Fruit fly (Drosophila melanogaster): ENCODE results near the gene CG12974.

DNA sequence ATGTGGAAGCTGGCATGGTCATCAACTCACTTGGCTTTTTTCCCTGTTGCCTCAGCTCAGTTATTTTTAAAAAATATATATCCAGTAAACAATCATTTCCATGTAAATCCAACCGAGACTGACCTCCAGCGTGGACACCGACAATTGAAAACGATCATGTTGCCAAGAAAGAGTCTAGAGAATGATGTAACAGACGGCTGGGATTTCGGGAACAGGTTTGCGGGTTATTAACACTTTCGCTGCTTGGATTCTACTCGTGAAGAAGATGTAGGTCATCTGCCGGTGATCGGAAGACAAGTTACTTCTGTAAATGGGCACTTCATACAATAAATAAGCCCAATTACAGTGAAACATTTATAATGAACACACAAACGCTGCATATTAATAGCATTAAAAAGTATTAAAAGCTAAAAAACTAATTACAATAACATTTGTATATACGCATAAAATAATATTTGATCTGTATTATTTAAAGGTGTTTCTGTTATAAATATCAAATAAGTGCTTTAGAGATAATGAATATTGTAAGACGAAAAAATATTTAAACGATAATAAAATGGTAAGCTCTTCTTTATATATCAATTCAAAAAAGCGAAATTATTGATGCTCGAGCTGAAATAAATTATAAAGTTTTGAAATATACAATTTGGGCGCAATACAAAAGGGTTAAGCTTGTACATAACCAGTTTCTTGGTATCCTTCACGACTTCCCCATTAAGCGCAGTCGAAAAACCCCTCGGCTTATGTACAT, 16.1 kb upstream of the CG12974 start:
- no peak for TF ChIP-seq dac (GFP tag; optimal IDR thresholded peaks at IDR 0.05)
- no peak for TF ChIP-seq CG6163 (GFP tag; IDR thresholded peaks at IDR 0.05)
- TF ChIP-seq Gug (GFP tag; IDR thresholded peaks at IDR 0.05): no peak

All from whole organism, prepupa.